Fruit fly (Drosophila melanogaster): Measurements from ENCODE around the gene CG32079.

DNA sequence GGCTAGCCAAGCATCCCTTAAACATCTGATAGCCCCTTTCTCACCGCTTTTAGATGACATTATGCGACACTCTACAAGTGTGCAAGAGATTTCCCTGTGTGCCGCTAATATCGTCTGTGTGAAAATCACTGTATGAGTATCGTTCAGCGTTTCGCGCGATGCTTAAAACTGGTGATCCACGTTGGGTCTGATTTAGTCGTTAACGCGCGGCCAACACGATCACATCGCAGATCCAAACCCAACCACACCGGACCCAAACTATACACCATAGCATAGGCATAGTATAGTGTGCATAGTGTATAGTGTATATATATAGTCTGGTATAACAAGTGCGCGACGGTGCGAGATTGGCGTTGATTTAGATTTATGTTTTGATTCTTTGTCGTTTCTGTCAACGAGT lies 28.5 kb downstream of the CG32079 start, which contains the start of gene CG7888:
- TF ChIP-seq CG8478 (optimal IDR thresholded peaks at IDR 0.05) (no peak), pan (optimal IDR thresholded peaks at IDR 0.05) (no peak), psq (optimal IDR thresholded peaks at IDR 0.05) (no peak), usp (GFP tag; optimal IDR thresholded peaks at IDR 0.05) (no peak), Dll (optimal IDR thresholded peaks at IDR 0.05) (no peak)

All from whole organism.